Fruit fly (Drosophila melanogaster): ENCODE results near the gene eIF5B.

Gene eIF5B

dm6 chr3L:3485088-3485710 is 24.4 kb upstream of the eIF5B start (continued):
- TF ChIP-seq kni (GFP tag; optimal IDR thresholded peaks at IDR 0.05) (no peak), CG10462 (GFP tag; optimal IDR thresholded peaks at IDR 0.05) (no peak), CG3281 (GFP tag; optimal IDR thresholded peaks at IDR 0.05) (peak; percentile 18), oc (tag; optimal IDR thresholded peaks at IDR 0.05) (peak; percentile 11), gcm (GFP tag; optimal IDR thresholded peaks at IDR 0.05) (no peak), NC2β (GFP tag; optimal IDR thresholded peaks at IDR 0.05) (no peak), BtbVII (GFP tag; optimal IDR thresholded peaks at IDR 0.05) (no peak), Dek (tag; optimal IDR thresholded peaks at IDR 0.05) (no peak), Fer3 (tag; optimal IDR thresholded peaks at IDR 0.05) (no peak), CG34376 (GFP tag; optimal IDR thresholded peaks at IDR 0.05) (no peak), CG6791 (GFP tag; IDR thresholded peaks at IDR 0.05; ENCODE audit: partially characterized antibody) (no peak), CG6272 (GFP tag; IDR thresholded peaks at IDR 0.05) (no peak), gsb (GFP tag; IDR thresholded peaks at IDR 0.05) (no peak), CG12744 (GFP tag; optimal IDR thresholded peaks at IDR 0.05) (no peak), Hsf (GFP tag; optimal IDR thresholded peaks at IDR 0.05) (no peak), Nf-YB (GFP tag; optimal IDR thresholded peaks at IDR 0.05) (no peak), Drgx (GFP tag; IDR thresholded peaks at IDR 0.05) (no peak), CG9727 (GFP tag; optimal IDR thresholded peaks at IDR 0.05) (peak; percentile 26), ash1 (GFP tag; optimal IDR thresholded peaks at IDR 0.05) (no peak), pho (GFP tag; optimal IDR thresholded peaks at IDR 0.05) (no peak), CG17829 (tag; optimal IDR thresholded peaks at IDR 0.05) (peak; percentile 1), CG14441 (GFP tag; IDR thresholded peaks at IDR 0.05) (no peak), klu (GFP tag; IDR thresholded peaks at IDR 0.05) (no peak), B-H2 (GFP tag; optimal IDR thresholded peaks at IDR 0.05) (no peak), lab (GFP tag; optimal IDR thresholded peaks at IDR 0.05) (peak; percentile 24), Hmr (GFP tag; optimal IDR thresholded peaks at IDR 0.05) (peak; percentile 21), grau (tag; optimal IDR thresholded peaks at IDR 0.05) (peak; percentile 51), pum (GFP tag; optimal IDR thresholded peaks at IDR 0.05) (no peak), fd64A (GFP tag; optimal IDR thresholded peaks at IDR 0.05) (no peak), wek (GFP tag; optimal IDR thresholded peaks at IDR 0.05) (no peak), CG2116 (GFP tag; optimal IDR thresholded peaks at IDR 0.05) (no peak), croc (GFP tag; conservative IDR thresholded peaks at IDR 0.05) (no peak), tap (tag; optimal IDR thresholded peaks at IDR 0.05) (peak; percentile 2), NK7.1 (GFP tag; optimal IDR thresholded peaks at IDR 0.05) (no peak), sr (GFP tag; IDR thresholded peaks at IDR 0.05) (no peak), Poxn (GFP tag; IDR thresholded peaks at IDR 0.05) (no peak), gro (GFP tag; optimal IDR thresholded peaks at IDR 0.05) (no peak), CG17912 (GFP tag; optimal IDR thresholded peaks at IDR 0.05) (no peak), ac (GFP tag; optimal IDR thresholded peaks at IDR 0.05) (no peak), CG11504 (tag; optimal IDR thresholded peaks at IDR 0.05) (peak; percentile 63), jigr1 (GFP tag; IDR thresholded peaks at IDR 0.05) (no peak), hbn (GFP tag; IDR thresholded peaks at IDR 0.05; ENCODE audit: partially characterized antibody) (no peak), CG6813 (GFP tag; optimal IDR thresholded peaks at IDR 0.05) (no peak), repo (GFP tag; optimal IDR thresholded peaks at IDR 0.05) (no peak), CG15514 (GFP tag; optimal IDR thresholded peaks at IDR 0.05) (no peak), CG18011 (GFP tag; optimal IDR thresholded peaks at IDR 0.05) (no peak), trem (tag; optimal IDR thresholded peaks at IDR 0.05) (peak; percentile 27), D19B (GFP tag; optimal IDR thresholded peaks at IDR 0.05) (peak; percentile 92), bsh (GFP tag; optimal IDR thresholded peaks at IDR 0.05) (peak in 1 of 2 experiments; percentile 43), CG7839 (tag; optimal IDR thresholded peaks at IDR 0.05) (peak; percentile 61)
